Fruit fly (Drosophila melanogaster) whole organism, adult: ENCODE data around the gene CG12481.

ENCODE experiments used
- CG11617 ChIP-seq: fragments of 200-800 bp; sonication (Bioruptor generic); optimal IDR thresholded peaks from 2 replicates; lab custom pipeline; 2017; ENCODE audit warnings: mild to moderate bottlenecking, missing biosample characterization, missing genetic modification reagents, missing genetic modification characterization
- CG12768 ChIP-seq: fragments of 200-800 bp; sonication (Bioruptor generic); optimal IDR thresholded peaks from 2 replicates; lab custom pipeline; 2017; ENCODE audit warnings: missing biosample characterization, missing genetic modification characterization, mild to moderate bottlenecking, moderate library complexity, missing genetic modification reagents
- Mnt ChIP-seq: fragments of 200-800 bp; sonication (Bioruptor generic); optimal IDR thresholded peaks from 2 replicates; lab custom pipeline; 2016; ENCODE audit warnings: missing biosample characterization, mild to moderate bottlenecking, missing genetic modification characterization
- bab1 ChIP-seq: fragments of 200-800 bp; sonication (Bioruptor generic); optimal IDR thresholded peaks from 3 replicates; lab custom pipeline; 2019; ENCODE audit warnings: missing biosample characterization, mild to moderate bottlenecking, missing genetic modification characterization, moderate library complexity
- toe ChIP-seq: fragments of 200-800 bp; sonication (Bioruptor generic); optimal IDR thresholded peaks from 2 replicates; lab custom pipeline; 2016; ENCODE audit warnings: missing biosample characterization, missing genetic modification characterization

Gene CG12481

DNA sequence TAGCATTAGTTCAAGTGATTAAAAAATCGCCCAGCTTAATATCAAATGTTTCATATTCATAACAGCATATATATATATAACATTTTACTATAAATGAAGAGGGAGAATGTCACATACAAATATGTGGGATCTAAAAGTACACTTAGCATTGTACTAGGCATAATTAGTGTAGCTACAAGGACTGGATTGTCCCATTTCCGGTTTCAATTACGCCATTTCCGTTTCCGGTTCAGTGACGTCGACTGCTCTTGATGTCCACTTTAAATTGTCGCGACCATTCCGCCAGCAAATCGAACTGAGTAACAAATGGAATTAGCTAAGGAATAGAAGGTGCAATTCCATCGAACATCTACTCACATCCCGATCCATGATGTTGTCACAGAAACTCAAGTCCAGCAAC, 47.4 kb downstream of the CG12481 start:
- TF ChIP-seq Mnt (no peak), CG11617 (no peak), CG12768 (no peak), toe (GFP tag; lab: Kevin White, UChicago) (no peak), bab1 (GFP tag; lab: Kevin White, UChicago) (no peak)
